Worm (Caenorhabditis elegans): Measurements from ENCODE around the gene exo-1.

ce11 chrIII:13458978-13459596 lies 35.8 kb downstream of the exo-1 start, which contains the start of gene tag-164:
- TF ChIP-seq Y5F2A.4 (GFP tag; optimal IDR thresholded peaks at IDR 0.05): no peak
- TF ChIP-seq lin-38 (GFP tag; IDR thresholded peaks at IDR 0.05): no peak
- no peak for TF ChIP-seq F49E8.2 (tag; optimal IDR thresholded peaks at IDR 0.05; ENCODE audit: borderline replicate concordance)
- no peak for TF ChIP-seq zag-1 (tag; optimal IDR thresholded peaks at IDR 0.05)
- TF ChIP-seq jun-1 (tag; optimal IDR thresholded peaks at IDR 0.05): no peak
- no peak for TF ChIP-seq hlh-30 (tag; optimal IDR thresholded peaks at IDR 0.05; ENCODE audit: insufficient read depth)
- no peak for TF ChIP-seq nhr-25 (tag; optimal IDR thresholded peaks at IDR 0.05; ENCODE audit: borderline replicate concordance, insufficient read depth)

Measured in whole organism, L4 larva.